Worm (Caenorhabditis elegans) whole organism, L2 larva: ENCODE measurements around the gene ver-3.

Experiments used
- C34F6.9 ChIP-seq: fragments of 150-350 bp; optimal IDR thresholded peaks from 2 replicates; lab custom pipeline; 2014; ENCODE audit warnings: missing biosample characterization, missing genetic modification characterization
- F13H6.1 ChIP-seq: sonication (generic microtip); optimal IDR thresholded peaks from 2 replicates; lab custom pipeline; 2016; ENCODE audit warnings: missing genetic modification characterization, missing compliant biosample characterization
- R02D3.7 ChIP-seq: fragments of 150-350 bp; optimal IDR thresholded peaks from 2 replicates; lab custom pipeline; 2014; ENCODE audit warnings: missing biosample characterization, missing genetic modification characterization
- Y55F3AM.14 ChIP-seq: fragments of 200-800 bp; sonication (Bioruptor generic); optimal IDR thresholded peaks from 2 replicates; lab custom pipeline; 2018; ENCODE audit warnings: mild to moderate bottlenecking, missing genetic modification characterization, missing compliant biosample characterization
- ZK546.5 ChIP-seq: sonication (generic microtip); optimal IDR thresholded peaks from 2 replicates; lab custom pipeline; 2017; ENCODE audit warnings: missing biosample characterization, missing genetic modification characterization
- alr-1 ChIP-seq: fragments of 150-350 bp; optimal IDR thresholded peaks from 2 replicates; lab custom pipeline; 2014; ENCODE audit warnings: missing biosample characterization, missing genetic modification characterization
- aly-2 ChIP-seq: fragments of 150-350 bp; optimal IDR thresholded peaks from 2 replicates; lab custom pipeline; 2014; ENCODE audit warnings: missing biosample characterization, missing genetic modification characterization
- ama-1 ChIP-seq: fragments of 150-350 bp; optimal IDR thresholded peaks from 2 replicates; lab custom pipeline; 2018; ENCODE audit warnings: inconsistent platforms
- blmp-1 ChIP-seq: sonication (generic microtip); optimal IDR thresholded peaks from 2 replicates; lab custom pipeline; 2017; ENCODE audit warnings: missing genetic modification characterization, mild to moderate bottlenecking, missing compliant biosample characterization, antibody characterized with exemption, moderate library complexity; ENCODE audit not compliant: insufficient read depth
- ceh-16 ChIP-seq: fragments of 150-350 bp; optimal IDR thresholded peaks from 2 replicates; lab custom pipeline; 2014; ENCODE audit warnings: missing biosample characterization, missing genetic modification characterization
- ceh-82 ChIP-seq: fragments of 150-350 bp; optimal IDR thresholded peaks from 2 replicates; lab custom pipeline; 2014; ENCODE audit warnings: missing biosample characterization, missing genetic modification characterization
- crh-2 ChIP-seq: sonication (generic microtip); optimal IDR thresholded peaks from 2 replicates; lab custom pipeline; 2017; ENCODE audit warnings: missing biosample characterization, missing genetic modification characterization
- dmd-4 ChIP-seq: sonication (generic microtip); optimal IDR thresholded peaks from 2 replicates; lab custom pipeline; 2017; ENCODE audit warnings: missing biosample characterization, missing genetic modification characterization
- egl-27 ChIP-seq: sonication (generic microtip); optimal IDR thresholded peaks from 3 replicates; lab custom pipeline; 2017; ENCODE audit warnings: missing biosample characterization, missing genetic modification reagents, missing genetic modification characterization
- elt-1 ChIP-seq: fragments of 150-350 bp; optimal IDR thresholded peaks from 2 replicates; lab custom pipeline; 2014; ENCODE audit warnings: missing biosample characterization, missing genetic modification characterization
- elt-3 ChIP-seq: sonication (generic microtip); optimal IDR thresholded peaks from 2 replicates; lab custom pipeline; 2017; ENCODE audit warnings: missing biosample characterization, missing genetic modification characterization
- fos-1 ChIP-seq: fragments of 150-350 bp; optimal IDR thresholded peaks from 2 replicates; lab custom pipeline; 2014; ENCODE audit warnings: missing biosample characterization, missing genetic modification characterization
- gmeb-1 ChIP-seq: fragments of 150-350 bp; optimal IDR thresholded peaks from 2 replicates; lab custom pipeline; 2014; ENCODE audit warnings: missing biosample characterization, missing genetic modification characterization
- lin-11 ChIP-seq: fragments of 150-350 bp; sonication (generic microtip); optimal IDR thresholded peaks from 2 replicates; lab custom pipeline; 2014; ENCODE audit warnings: missing biosample characterization, missing genetic modification characterization, inconsistent platforms, mixed read lengths
- lin-13 ChIP-seq: fragments of 150-350 bp; optimal IDR thresholded peaks from 2 replicates; lab custom pipeline; 2014; ENCODE audit warnings: missing biosample characterization, missing genetic modification reagents, missing genetic modification characterization
- lin-39 ChIP-seq: fragments of 150-350 bp; optimal IDR thresholded peaks from 2 replicates; lab custom pipeline; 2014; ENCODE audit warnings: missing biosample characterization, missing genetic modification reagents, missing genetic modification characterization
- lsy-2 ChIP-seq, 2 experiments: fragments of 150-350 bp in 1 of 2; sonication (generic microtip) in 1 of 2; optimal IDR thresholded peaks; 2 replicates each; lab custom pipeline; 2014 to 2017; ENCODE audit warnings: missing biosample characterization in 2 of 2, missing genetic modification characterization in 2 of 2
- mab-5 ChIP-seq: fragments of 150-350 bp; optimal IDR thresholded peaks from 2 replicates; lab custom pipeline; 2014; ENCODE audit warnings: missing biosample characterization, missing genetic modification characterization
- mbf-1 ChIP-seq: sonication (generic microtip); optimal IDR thresholded peaks from 2 replicates; lab custom pipeline; 2017; ENCODE audit warnings: missing biosample characterization, missing genetic modification characterization
- mdl-1 ChIP-seq, 2 experiments: fragments of 150-350 bp in 1 of 2; sonication (generic microtip) in 1 of 2; optimal IDR thresholded peaks; 2 replicates each; lab custom pipeline; 2017; ENCODE audit warnings: missing biosample characterization in 2 of 2, missing genetic modification characterization in 2 of 2
- nhr-10 ChIP-seq: sonication (generic microtip); optimal IDR thresholded peaks from 2 replicates; lab custom pipeline; 2017; ENCODE audit warnings: missing biosample characterization, missing genetic modification characterization
- nhr-11 ChIP-seq: fragments of 150-350 bp; optimal IDR thresholded peaks from 2 replicates; lab custom pipeline; 2014; ENCODE audit warnings: missing biosample characterization, missing genetic modification characterization
- nhr-12 ChIP-seq: fragments of 150-350 bp; optimal IDR thresholded peaks from 2 replicates; lab custom pipeline; 2014; ENCODE audit warnings: missing biosample characterization, missing genetic modification characterization
- nhr-129 ChIP-seq: fragments of 150-350 bp; optimal IDR thresholded peaks from 2 replicates; lab custom pipeline; 2014; ENCODE audit warnings: missing biosample characterization, missing genetic modification characterization
- nhr-23 ChIP-seq: fragments of 150-350 bp; optimal IDR thresholded peaks from 2 replicates; lab custom pipeline; 2014; ENCODE audit warnings: missing biosample characterization, missing genetic modification reagents, missing genetic modification characterization
- nhr-237 ChIP-seq: fragments of 150-350 bp; optimal IDR thresholded peaks from 2 replicates; lab custom pipeline; 2014; ENCODE audit warnings: missing biosample characterization, missing genetic modification characterization
- nhr-25 ChIP-seq: fragments of 150-350 bp; sonication (generic microtip); optimal IDR thresholded peaks from 3 replicates; lab custom pipeline; 2014; ENCODE audit warnings: missing biosample characterization, missing genetic modification characterization
- nhr-6 ChIP-seq: fragments of 150-350 bp; optimal IDR thresholded peaks from 2 replicates; lab custom pipeline; 2014; ENCODE audit warnings: missing biosample characterization, missing genetic modification characterization
- nhr-77 ChIP-seq: fragments of 150-350 bp; optimal IDR thresholded peaks from 2 replicates; lab custom pipeline; 2014; ENCODE audit warnings: missing biosample characterization, missing genetic modification characterization
- peb-1 ChIP-seq: fragments of 150-350 bp; optimal IDR thresholded peaks from 2 replicates; lab custom pipeline; 2014; ENCODE audit warnings: missing biosample characterization, missing genetic modification characterization
- sem-4 ChIP-seq: fragments of 150-350 bp; optimal IDR thresholded peaks from 2 replicates; lab custom pipeline; 2014; ENCODE audit warnings: missing biosample characterization, missing genetic modification reagents, missing genetic modification characterization
- skn-1 ChIP-seq: sonication (generic microtip); optimal IDR thresholded peaks from 2 replicates; lab custom pipeline; 2017; ENCODE audit warnings: missing biosample characterization, missing genetic modification characterization
- sma-3 ChIP-seq: sonication (generic microtip); optimal IDR thresholded peaks from 2 replicates; lab custom pipeline; 2016; ENCODE audit warnings: missing genetic modification reagents, missing genetic modification characterization, missing compliant biosample characterization
- sma-9 ChIP-seq, 2 experiments: fragments of 150-350 bp in 1 of 2; sonication (generic microtip) in 1 of 2; optimal IDR thresholded peaks; 2 replicates each; lab custom pipeline; 2014 to 2016; ENCODE audit warnings: missing genetic modification characterization in 2 of 2, mild to moderate bottlenecking in 1 of 2, missing biosample characterization in 1 of 2, missing compliant biosample characterization in 1 of 2, missing genetic modification reagents in 1 of 2, moderate library complexity in 1 of 2
- snpc-4 ChIP-seq: fragments of 150-350 bp; optimal IDR thresholded peaks from 2 replicates; lab custom pipeline; 2014; ENCODE audit warnings: missing biosample characterization, missing genetic modification characterization
- unc-39 ChIP-seq: fragments of 150-350 bp; optimal IDR thresholded peaks from 2 replicates; lab custom pipeline; 2014; ENCODE audit warnings: missing biosample characterization, missing genetic modification characterization
- unc-55 ChIP-seq: fragments of 150-350 bp; sonication (generic microtip); optimal IDR thresholded peaks from 3 replicates; lab custom pipeline; 2014; ENCODE audit warnings: missing biosample characterization, missing genetic modification reagents, missing genetic modification characterization
- unc-62 ChIP-seq: fragments of 150-350 bp; optimal IDR thresholded peaks from 2 replicates; lab custom pipeline; 2014; ENCODE audit warnings: missing biosample characterization, missing genetic modification reagents, missing genetic modification characterization
- zag-1 ChIP-seq: fragments of 150-350 bp; optimal IDR thresholded peaks from 2 replicates; lab custom pipeline; 2014; ENCODE audit warnings: missing biosample characterization, missing genetic modification characterization
- ztf-1 ChIP-seq: fragments of 200-800 bp; sonication (Bioruptor generic); conservative IDR thresholded peaks from 2 replicates; pipeline ENCODE4 v1.3.6; 2022; ENCODE audit warnings: missing genetic modification characterization, missing compliant biosample characterization
- ztf-11 ChIP-seq: sonication (generic microtip); optimal IDR thresholded peaks from 2 replicates; lab custom pipeline; 2017; ENCODE audit warnings: missing biosample characterization, missing genetic modification characterization
- ztf-4 ChIP-seq: fragments of 150-350 bp; optimal IDR thresholded peaks from 2 replicates; lab custom pipeline; 2014; ENCODE audit warnings: missing biosample characterization, missing genetic modification characterization

Gene ver-3

ce11 chrX:11016100-11016499 lies 23.8 kb downstream of the ver-3 start, which contains the start of gene egl-15:
Gene egl-15 (plus strand): TSS chrX:11016400.
- no peak for TF ChIP-seq elt-3 (tag; lab: Kevin White, UChicago)
- no peak for TF ChIP-seq peb-1
- no peak for TF ChIP-seq mbf-1 (tag; lab: Kevin White, UChicago)

- TF ChIP-seq ztf-1 (GFP tag; lab: Robert Waterston, UW) = no peak
- TF ChIP-seq F13H6.1 (tag; lab: Kevin White, UChicago) = no peak
- no peak for TF ChIP-seq zag-1 (tag; lab: Kevin White, UChicago)
- no peak for TF ChIP-seq sma-9 (GFP tag; optimal IDR thresholded peaks at IDR 0.05; lab: Kevin White, UChicago)
- no peak for TF ChIP-seq sma-9 (tag; optimal IDR thresholded peaks at IDR 0.05; lab: Kevin White, UChicago)
- no peak for TF ChIP-seq skn-1 (tag; lab: Kevin White, UChicago)
- no peak for TF ChIP-seq nhr-23 (tag; lab: Kevin White, UChicago)
- TF ChIP-seq, all 48 proteins: peak for 0
Observed at ce11 chrX:11028617-11029016, 36.3 kb downstream of the ver-3 start, which contains the start of gene ldb-1. Gene ldb-1 (plus strand): TSS chrX:11028917.

ce11 chrX:11031047-11031695 lies 38.9 kb downstream of the ver-3 start:
- TF ChIP-seq lin-13 (GFP tag; lab: Kevin White, UChicago) = peak; percentile 78
- TF ChIP-seq unc-62 = peak; percentile 48
- TF ChIP-seq blmp-1 (tag; lab: Kevin White, UChicago) = peak; percentile 52
- peak; percentile 93 for TF ChIP-seq sma-3
- TF ChIP-seq lin-39 (tag; lab: Kevin White, UChicago) = peak; percentile 30
- peak; percentile 82 for TF ChIP-seq nhr-6
- TF ChIP-seq ztf-1 (GFP tag; lab: Robert Waterston, UW) = no peak
- TF ChIP-seq gmeb-1 (tag; lab: Kevin White, UChicago) = peak; percentile 66
- TF ChIP-seq elt-1 (tag; lab: Kevin White, UChicago) = no peak
- peak; percentile 96 for TF ChIP-seq sem-4 (tag; lab: Kevin White, UChicago)
- TF ChIP-seq ceh-16 (tag; lab: Kevin White, UChicago) = peak; percentile 41
- TF ChIP-seq nhr-10 = no peak
- TF ChIP-seq ztf-4 (tag; lab: Kevin White, UChicago) = peak; percentile 73
- no peak for TF ChIP-seq ama-1
- TF ChIP-seq nhr-237 (tag; lab: Kevin White, UChicago) = peak; percentile 22
- peak; percentile 13 for TF ChIP-seq nhr-77 (tag; lab: Kevin White, UChicago)
- peak; percentile 92 for TF ChIP-seq egl-27 (tag; lab: Kevin White, UChicago)
- peak; percentile 83 for TF ChIP-seq sma-9 (GFP tag; optimal IDR thresholded peaks at IDR 0.05; lab: Kevin White, UChicago)
- TF ChIP-seq sma-9 (tag; optimal IDR thresholded peaks at IDR 0.05; lab: Kevin White, UChicago) = peak; percentile 43
- TF ChIP-seq nhr-11 (tag; lab: Kevin White, UChicago) = peak; percentile 32
- no peak for TF ChIP-seq nhr-12 (tag; lab: Kevin White, UChicago)
- peak; percentile 37 for TF ChIP-seq peb-1
- TF ChIP-seq nhr-25 = peak; percentile 93
- TF ChIP-seq fos-1 (tag; lab: Kevin White, UChicago) = peak; percentile 59
- TF ChIP-seq C34F6.9 (tag; lab: Kevin White, UChicago) = peak; percentile 93
- peak; percentile 31 for TF ChIP-seq lin-11 (tag; lab: Kevin White, UChicago)
- TF ChIP-seq aly-2 (tag; lab: Kevin White, UChicago) = no peak
- peak; percentile 99 for TF ChIP-seq F13H6.1 (tag; lab: Kevin White, UChicago)
- peak; percentile 65 for TF ChIP-seq mab-5 (tag; lab: Kevin White, UChicago)
- peak; percentile 8 for TF ChIP-seq snpc-4
- peak; percentile 86 to 92 for TF ChIP-seq mdl-1 (tag; optimal IDR thresholded peaks at IDR 0.05; lab: Kevin White, UChicago)
- TF ChIP-seq R02D3.7 = no peak
- TF ChIP-seq crh-2 (tag; lab: Kevin White, UChicago) = peak; percentile 80
- no peak for TF ChIP-seq nhr-23 (tag; lab: Kevin White, UChicago)
- peak; percentile 92 for TF ChIP-seq nhr-129
- TF ChIP-seq zag-1 (tag; lab: Kevin White, UChicago) = peak; percentile 92
- TF ChIP-seq lsy-2 (tag; optimal IDR thresholded peaks at IDR 0.05; lab: Kevin White, UChicago) = peak; percentile 67 to 82
- TF ChIP-seq alr-1 (tag; lab: Kevin White, UChicago) = no peak
- TF ChIP-seq ZK546.5 (tag; lab: Kevin White, UChicago) = peak; percentile 37
- TF ChIP-seq mbf-1 (tag; lab: Kevin White, UChicago) = no peak
- no peak for TF ChIP-seq skn-1 (tag; lab: Kevin White, UChicago)
- TF ChIP-seq ztf-11 (tag; lab: Kevin White, UChicago) = no peak
- no peak for TF ChIP-seq elt-3 (tag; lab: Kevin White, UChicago)
- peak; percentile 58 for TF ChIP-seq ceh-82 (tag; lab: Kevin White, UChicago)
- TF ChIP-seq unc-55 (GFP tag; lab: Kevin White, UChicago) = peak; percentile 88
- peak; percentile 9 for TF ChIP-seq unc-39 (tag; lab: Kevin White, UChicago)
- peak; percentile 83 for TF ChIP-seq Y55F3AM.14 (GFP tag; lab: Kevin White, UChicago)
- TF ChIP-seq dmd-4 (tag; lab: Kevin White, UChicago) = no peak
